Worm (Caenorhabditis elegans) whole organism, midembryonic: Measurements from ENCODE around the gene F43D2.7.

Experiments used
- flt-1 ChIP-seq: fragments of 200-800 bp; sonication (Bioruptor generic); IDR thresholded peaks from 2 replicates; pipeline ENCODE4 v1.3.6; 2022; ENCODE audit warnings: missing genetic modification characterization, missing compliant biosample characterization
- klf-2 ChIP-seq: fragments of 200-800 bp; sonication (Bioruptor generic); conservative IDR thresholded peaks from 2 replicates; pipeline ENCODE4 v1.3.6; 2022; ENCODE audit warnings: missing genetic modification reagents, missing genetic modification characterization, missing compliant biosample characterization
- ref-1 ChIP-seq: fragments of 200-800 bp; sonication (Bioruptor generic); conservative IDR thresholded peaks from 2 replicates; pipeline ENCODE4 v1.3.6; 2022; ENCODE audit warnings: missing genetic modification reagents, missing genetic modification characterization, missing compliant biosample characterization
- tab-1 ChIP-seq: fragments of 200-800 bp; sonication (Bioruptor generic); IDR thresholded peaks from 2 replicates; pipeline ENCODE4 v1.3.6; 2022; ENCODE audit warnings: missing genetic modification characterization, missing compliant biosample characterization
- ztf-29 ChIP-seq: fragments of 200-800 bp; sonication (Bioruptor generic); IDR thresholded peaks from 2 replicates; pipeline ENCODE4 v1.3.6; 2022; ENCODE audit warnings: missing genetic modification reagents, missing genetic modification characterization, missing compliant biosample characterization

- TF ChIP-seq ztf-29 (GFP tag; lab: Robert Waterston, UW) = no peak
- TF ChIP-seq tab-1 (GFP tag; lab: Robert Waterston, UW) = no peak
- TF ChIP-seq flt-1 (GFP tag; lab: Robert Waterston, UW) = no peak
- no peak for TF ChIP-seq ref-1 (GFP tag; lab: Robert Waterston, UW)
- no peak for TF ChIP-seq klf-2
These were observed 19.1 kb downstream of the F43D2.7 start, which contains the start of gene hot-1 for ce11 chrV:14620835-14621234.
